Fruit fly (Drosophila melanogaster): Measurements from ENCODE around the gene dsd.

- TF ChIP-seq Hr83 (GFP tag; optimal IDR thresholded peaks at IDR 0.05; ENCODE audit: poor library complexity, severe bottlenecking) (no peak), GATAd (GFP tag; optimal IDR thresholded peaks at IDR 0.05) (no peak), Dfd (GFP tag; optimal IDR thresholded peaks at IDR 0.05) (no peak), Hr78 (GFP tag; optimal IDR thresholded peaks at IDR 0.05) (no peak), h (GFP tag; optimal IDR thresholded peaks at IDR 0.05) (peak; percentile 74), psq (GFP tag; optimal IDR thresholded peaks at IDR 0.05) (peak; percentile 49), Myc (optimal IDR thresholded peaks at IDR 0.05) (no peak), sv (GFP tag; optimal IDR thresholded peaks at IDR 0.05) (peak; percentile 23), woc (GFP tag; optimal IDR thresholded peaks at IDR 0.05) (peak; percentile 13), sage (GFP tag; optimal IDR thresholded peaks at IDR 0.05) (no peak), Abd-B (GFP tag; optimal IDR thresholded peaks at IDR 0.05) (no peak), Vsx2 (GFP tag; optimal IDR thresholded peaks at IDR 0.05; ENCODE audit: partially characterized antibody) (no peak), dsf (GFP tag; optimal IDR thresholded peaks at IDR 0.05; ENCODE audit: borderline replicate concordance) (no peak)
Measured at dm6 chr3R:27556972-27557371, 50.2 kb downstream of the dsd start.
